Worm (Caenorhabditis elegans) whole organism, L3 larva: Measurements from ENCODE around the gene cest-31.

ENCODE experiments used
- ZK546.5 ChIP-seq: sonication (generic microtip); optimal IDR thresholded peaks from 2 replicates; lab custom pipeline; 2017; ENCODE audit warnings: missing biosample characterization, missing genetic modification characterization
- aly-2 ChIP-seq: fragments of 150-350 bp; optimal IDR thresholded peaks from 2 replicates; lab custom pipeline; 2014; ENCODE audit warnings: missing biosample characterization, missing genetic modification characterization
- ama-1 ChIP-seq: fragments of 150-350 bp; optimal IDR thresholded peaks from 2 replicates; lab custom pipeline; 2018
- ceh-28 ChIP-seq: fragments of 150-350 bp; optimal IDR thresholded peaks from 2 replicates; lab custom pipeline; 2014; ENCODE audit warnings: missing biosample characterization, missing genetic modification reagents, missing genetic modification characterization
- ceh-82 ChIP-seq: fragments of 150-350 bp; optimal IDR thresholded peaks from 2 replicates; lab custom pipeline; 2014; ENCODE audit warnings: missing biosample characterization, missing genetic modification characterization
- ceh-9 ChIP-seq: sonication (generic microtip); optimal IDR thresholded peaks from 2 replicates; lab custom pipeline; 2018; ENCODE audit warnings: missing biosample characterization, missing genetic modification characterization
- daf-12 ChIP-seq: fragments of 150-350 bp; optimal IDR thresholded peaks from 2 replicates; lab custom pipeline; 2014; ENCODE audit warnings: missing biosample characterization, missing genetic modification reagents, missing genetic modification characterization
- egl-27 ChIP-seq: sonication (generic microtip); optimal IDR thresholded peaks from 4 replicates; lab custom pipeline; 2017; ENCODE audit warnings: missing biosample characterization, missing genetic modification reagents, missing genetic modification characterization
- elt-2 ChIP-seq: sonication (generic microtip); optimal IDR thresholded peaks from 2 replicates; lab custom pipeline; 2016; ENCODE audit warnings: missing genetic modification reagents, mild to moderate bottlenecking, missing genetic modification characterization, missing compliant biosample characterization
- elt-3 ChIP-seq, 3 experiments: fragments of 150-350 bp in 1 of 3; sonication (generic microtip) in 2 of 3; optimal IDR thresholded peaks; 2 replicates in 2 of 3; 4 replicates in 1 of 3; lab custom pipeline; 2014 to 2017; ENCODE audit warnings: missing biosample characterization in 3 of 3, missing genetic modification characterization in 3 of 3
- eor-1 ChIP-seq, 2 experiments: fragments of 150-350 bp; optimal IDR thresholded peaks; 2 replicates each; lab custom pipeline; 2014 to 2018; ENCODE audit warnings: missing biosample characterization in 2 of 2, missing genetic modification characterization in 2 of 2
- fkh-10 ChIP-seq: sonication (generic microtip); optimal IDR thresholded peaks from 2 replicates; lab custom pipeline; 2017; ENCODE audit warnings: missing biosample characterization, missing genetic modification reagents, missing genetic modification characterization
- fos-1 ChIP-seq: fragments of 150-350 bp; optimal IDR thresholded peaks from 2 replicates; lab custom pipeline; 2014; ENCODE audit warnings: missing biosample characterization, missing genetic modification characterization
- hmg-11 ChIP-seq: sonication (generic microtip); optimal IDR thresholded peaks from 2 replicates; lab custom pipeline; 2016; ENCODE audit warnings: missing genetic modification characterization, missing compliant biosample characterization
- lin-15B ChIP-seq: fragments of 150-350 bp; optimal IDR thresholded peaks from 2 replicates; lab custom pipeline; 2014; ENCODE audit warnings: missing biosample characterization, missing genetic modification characterization
- lin-39 ChIP-seq: fragments of 150-350 bp; optimal IDR thresholded peaks from 2 replicates; lab custom pipeline; 2018; ENCODE audit warnings: missing biosample characterization, missing genetic modification reagents, missing genetic modification characterization
- lsy-12 ChIP-seq: sonication (generic microtip); optimal IDR thresholded peaks from 2 replicates; lab custom pipeline; 2016; ENCODE audit warnings: mild to moderate bottlenecking, missing genetic modification characterization, missing compliant biosample characterization
- mdl-1 ChIP-seq: fragments of 150-350 bp; optimal IDR thresholded peaks from 2 replicates; lab custom pipeline; 2014; ENCODE audit warnings: missing biosample characterization, missing genetic modification characterization
- mml-1 ChIP-seq: fragments of 150-350 bp; sonication (generic microtip); optimal IDR thresholded peaks from 3 replicates; lab custom pipeline; 2014; ENCODE audit warnings: missing biosample characterization, missing genetic modification characterization
- nfya-1 ChIP-seq: sonication (generic microtip); optimal IDR thresholded peaks from 2 replicates; lab custom pipeline; 2017; ENCODE audit warnings: missing genetic modification characterization, mild to moderate bottlenecking, missing compliant biosample characterization, antibody characterized with exemption, moderate library complexity; ENCODE audit not compliant: insufficient read depth
- nhr-11 ChIP-seq: fragments of 150-350 bp; optimal IDR thresholded peaks from 2 replicates; lab custom pipeline; 2014; ENCODE audit warnings: missing biosample characterization, missing genetic modification characterization
- nhr-23 ChIP-seq: fragments of 150-350 bp; optimal IDR thresholded peaks from 2 replicates; lab custom pipeline; 2014; ENCODE audit warnings: missing biosample characterization, missing genetic modification reagents, missing genetic modification characterization
- nhr-25 ChIP-seq: sonication (generic microtip); optimal IDR thresholded peaks from 2 replicates; lab custom pipeline; 2017; ENCODE audit warnings: missing biosample characterization, missing genetic modification characterization
- nhr-28 ChIP-seq: fragments of 150-350 bp; optimal IDR thresholded peaks from 2 replicates; lab custom pipeline; 2014; ENCODE audit warnings: missing biosample characterization, missing genetic modification characterization
- nhr-77 ChIP-seq: fragments of 150-350 bp; optimal IDR thresholded peaks from 2 replicates; lab custom pipeline; 2014; ENCODE audit warnings: missing biosample characterization, missing genetic modification characterization
- pha-4 ChIP-seq: fragments of 150-350 bp; optimal IDR thresholded peaks from 2 replicates; lab custom pipeline; 2014; ENCODE audit warnings: missing biosample characterization, missing genetic modification reagents, missing genetic modification characterization
- pqm-1 ChIP-seq: fragments of 150-350 bp; optimal IDR thresholded peaks from 2 replicates; lab custom pipeline; 2017; ENCODE audit warnings: missing biosample characterization, missing genetic modification characterization, inconsistent platforms
- sea-2 ChIP-seq: fragments of 150-350 bp; sonication (generic microtip); optimal IDR thresholded peaks from 4 replicates; lab custom pipeline; 2014; ENCODE audit warnings: missing biosample characterization, missing genetic modification reagents, missing genetic modification characterization
- snpc-4 ChIP-seq: fragments of 150-350 bp; optimal IDR thresholded peaks from 2 replicates; lab custom pipeline; 2014; ENCODE audit warnings: missing biosample characterization, missing genetic modification characterization
- tbx-2 ChIP-seq: sonication (generic microtip); optimal IDR thresholded peaks from 2 replicates; lab custom pipeline; 2016; ENCODE audit warnings: mild to moderate bottlenecking, missing genetic modification characterization, missing compliant biosample characterization
- unc-39 ChIP-seq: sonication (generic microtip); optimal IDR thresholded peaks from 4 replicates; lab custom pipeline; 2017; ENCODE audit warnings: missing biosample characterization, missing genetic modification characterization
- unc-62 ChIP-seq: fragments of 150-350 bp; sonication (generic microtip); optimal IDR thresholded peaks from 4 replicates; lab custom pipeline; 2014; ENCODE audit warnings: missing biosample characterization, missing genetic modification reagents, missing genetic modification characterization
- ztf-4 ChIP-seq: fragments of 150-350 bp; optimal IDR thresholded peaks from 2 replicates; lab custom pipeline; 2014; ENCODE audit warnings: missing biosample characterization, missing genetic modification characterization

cest-31 gene

ce11 chrV:6657532-6658259 is 16.4 kb upstream of the cest-31 start:
- TF ChIP-seq eor-1 (tag; optimal IDR thresholded peaks at IDR 0.05; lab: Kevin White, UChicago): no peak
- TF ChIP-seq pha-4 (tag; lab: Kevin White, UChicago): peak; percentile 59
- no peak for TF ChIP-seq nhr-28 (tag; lab: Kevin White, UChicago)
- TF ChIP-seq ceh-28 (tag; lab: Kevin White, UChicago): peak; percentile 7
- TF ChIP-seq sea-2: no peak
- TF ChIP-seq elt-2: peak; percentile 12

ce11 chrV:6658765-6659164 is 15.3 kb upstream of the cest-31 start:
- TF ChIP-seq fos-1 (tag; lab: Kevin White, UChicago) (no peak), snpc-4 (tag; lab: Kevin White, UChicago) (peak; percentile 81), unc-62 (peak; percentile 9), nfya-1 (peak; percentile 57), lin-15B (tag; lab: Kevin White, UChicago) (peak; percentile 52), tbx-2 (peak; percentile 5), lin-39 (peak; percentile 86), ceh-82 (peak; percentile 85), mdl-1 (tag; lab: Kevin White, UChicago) (no peak), hmg-11 (tag; lab: Kevin White, UChicago) (peak; percentile 83), nhr-77 (no peak)
- TF ChIP-seq, all 47 proteins: peak for 8

ce11 chrV:6659533-6659932 is 14.5 kb upstream of the cest-31 start:
- TF ChIP-seq lin-39 (peak; percentile 24), nhr-11 (tag; lab: Kevin White, UChicago) (no peak), ceh-9 (tag; lab: Kevin White, UChicago) (no peak)

ce11 chrV:6661658-6662057 is 12.4 kb upstream of the cest-31 start:
- TF ChIP-seq nhr-23 (tag; lab: Kevin White, UChicago) (no peak), fkh-10 (no peak), egl-27 (tag; lab: Kevin White, UChicago) (no peak), ztf-4 (no peak), elt-3 (tag; optimal IDR thresholded peaks at IDR 0.05; lab: Kevin White, UChicago) (no peak), daf-12 (tag; lab: Kevin White, UChicago) (no peak), pqm-1 (tag; lab: Kevin White, UChicago) (no peak), mml-1 (no peak), hmg-11 (tag; lab: Kevin White, UChicago) (no peak), aly-2 (tag; lab: Kevin White, UChicago) (no peak), pha-4 (tag; lab: Kevin White, UChicago) (no peak)

ce11 chrV:6662505-6662904 is 11.6 kb upstream of the cest-31 start:
- TF ChIP-seq elt-3 (tag; optimal IDR thresholded peaks at IDR 0.05; lab: Kevin White, UChicago) (no peak), lsy-12 (tag; lab: Kevin White, UChicago) (no peak), egl-27 (tag; lab: Kevin White, UChicago) (no peak), lin-15B (tag; lab: Kevin White, UChicago) (no peak), ZK546.5 (tag; lab: Kevin White, UChicago) (no peak), sea-2 (no peak), mdl-1 (tag; lab: Kevin White, UChicago) (no peak), ama-1 (no peak), aly-2 (tag; lab: Kevin White, UChicago) (no peak), eor-1 (tag; optimal IDR thresholded peaks at IDR 0.05; lab: Kevin White, UChicago) (no peak), nhr-25 (tag; lab: Kevin White, UChicago) (no peak), ceh-82 (no peak), unc-39 (tag; lab: Kevin White, UChicago) (no peak), lin-39 (no peak), ceh-28 (tag; lab: Kevin White, UChicago) (no peak)
